Worm (Caenorhabditis elegans) whole organism, young adult: ENCODE results near the gene F44F4.3.
A peak's percentile ranks its signal among the peaks of the same experiment; 100 is the strongest.

Source experiments
- D2030.7 ChIP-seq: fragments of 200-800 bp; sonication (Bioruptor generic); IDR thresholded peaks from 2 replicates; pipeline ENCODE4 v1.3.6; 2022; ENCODE audit warnings: missing genetic modification reagents, missing genetic modification characterization, missing compliant biosample characterization
- F22D6.2 ChIP-seq: sonication (generic microtip); optimal IDR thresholded peaks from 2 replicates; lab custom pipeline; 2016; ENCODE audit warnings: mild to moderate bottlenecking, missing genetic modification characterization, missing compliant biosample characterization
- F23B12.7 ChIP-seq: sonication (generic microtip); optimal IDR thresholded peaks from 2 replicates; lab custom pipeline; 2017; ENCODE audit warnings: missing genetic modification characterization, mild to moderate bottlenecking, missing compliant biosample characterization, antibody characterized with exemption, moderate library complexity; ENCODE audit not compliant: insufficient read depth
- F37B4.10 ChIP-seq: fragments of 200-800 bp; sonication (Bioruptor generic); IDR thresholded peaks from 2 replicates; pipeline ENCODE4 v1.3.6; 2022; ENCODE audit warnings: missing genetic modification characterization, missing compliant biosample characterization
- F49E8.2 ChIP-seq: sonication (generic microtip); optimal IDR thresholded peaks from 3 replicates; lab custom pipeline; 2017; ENCODE audit warnings: missing genetic modification characterization, mild to moderate bottlenecking, missing compliant biosample characterization, antibody characterized with exemption, moderate library complexity; ENCODE audit not compliant: insufficient read depth
- K12H6.12 ChIP-seq: fragments of 200-800 bp; sonication (Bioruptor generic); optimal IDR thresholded peaks from 2 replicates; lab custom pipeline; 2018; ENCODE audit warnings: mild to moderate bottlenecking, missing genetic modification characterization, missing compliant biosample characterization
- Y56A3A.18 ChIP-seq: fragments of 200-800 bp; sonication (Bioruptor generic); IDR thresholded peaks from 2 replicates; pipeline ENCODE4 v1.3.6; 2022; ENCODE audit warnings: missing genetic modification reagents, missing genetic modification characterization, missing compliant biosample characterization
- Y67H2A.10 ChIP-seq: fragments of 200-800 bp; sonication (Bioruptor generic); conservative IDR thresholded peaks from 2 replicates; pipeline ENCODE4 v1.3.6; 2022; ENCODE audit warnings: missing genetic modification reagents, missing genetic modification characterization, missing compliant biosample characterization
- Y95B8A.8 ChIP-seq: fragments of 200-800 bp; sonication (Bioruptor generic); IDR thresholded peaks from 2 replicates; pipeline ENCODE4 v1.3.6; 2022; ENCODE audit warnings: missing genetic modification reagents, missing genetic modification characterization, missing compliant biosample characterization
- ZK185.1 ChIP-seq: sonication (generic microtip); optimal IDR thresholded peaks from 2 replicates; lab custom pipeline; 2016; ENCODE audit warnings: mild to moderate bottlenecking, missing genetic modification characterization, missing compliant biosample characterization; ENCODE audit not compliant: poor library complexity, severe bottlenecking
- akir-1 ChIP-seq: fragments of 200-800 bp; sonication (Bioruptor generic); optimal IDR thresholded peaks from 2 replicates; lab custom pipeline; 2018; ENCODE audit warnings: mild to moderate bottlenecking, missing genetic modification characterization, moderate library complexity, missing compliant biosample characterization
- aptf-2 ChIP-seq: fragments of 200-800 bp; sonication (Bioruptor generic); conservative IDR thresholded peaks from 2 replicates; pipeline ENCODE4 v1.3.6; 2022; ENCODE audit warnings: missing genetic modification reagents, missing genetic modification characterization, missing compliant biosample characterization
- aptf-3 ChIP-seq: fragments of 200-800 bp; sonication (Bioruptor generic); IDR thresholded peaks from 2 replicates; pipeline ENCODE4 v1.3.6; 2022; ENCODE audit warnings: missing genetic modification characterization, missing compliant biosample characterization
- bed-2 ChIP-seq: fragments of 200-800 bp; sonication (Bioruptor generic); IDR thresholded peaks from 2 replicates; pipeline ENCODE4 v1.3.6; 2022; ENCODE audit warnings: missing genetic modification reagents, missing genetic modification characterization, missing compliant biosample characterization
- cebp-2 ChIP-seq: fragments of 200-800 bp; sonication (Bioruptor generic); IDR thresholded peaks from 2 replicates; pipeline ENCODE4 v1.3.6; 2022; ENCODE audit warnings: missing genetic modification characterization, missing compliant biosample characterization
- ceh-58 ChIP-seq: fragments of 200-800 bp; sonication (Bioruptor generic); IDR thresholded peaks from 2 replicates; pipeline ENCODE4 v1.3.6; 2022; ENCODE audit warnings: missing genetic modification characterization, missing compliant biosample characterization
- ceh-79 ChIP-seq: sonication (generic microtip); optimal IDR thresholded peaks from 2 replicates; lab custom pipeline; 2017; ENCODE audit warnings: mild to moderate bottlenecking, missing genetic modification characterization, missing compliant biosample characterization
- dox-1 ChIP-seq: fragments of 200-800 bp; sonication (Bioruptor generic); IDR thresholded peaks from 2 replicates; pipeline ENCODE4 v1.3.6; 2022; ENCODE audit warnings: missing genetic modification reagents, missing genetic modification characterization, missing compliant biosample characterization
- dpl-1 ChIP-seq: fragments of 150-350 bp; optimal IDR thresholded peaks from 2 replicates; lab custom pipeline; 2014; ENCODE audit warnings: missing biosample characterization, missing genetic modification reagents, missing genetic modification characterization
- efl-1 ChIP-seq: fragments of 150-350 bp; optimal IDR thresholded peaks from 2 replicates; lab custom pipeline; 2014; ENCODE audit warnings: missing biosample characterization, missing genetic modification reagents, missing genetic modification characterization
- egl-44 ChIP-seq: fragments of 200-800 bp; sonication (Bioruptor generic); IDR thresholded peaks from 2 replicates; pipeline ENCODE4 v1.3.6; 2022; ENCODE audit warnings: missing genetic modification reagents, missing genetic modification characterization, missing compliant biosample characterization
- ekl-4 ChIP-seq: fragments of 200-800 bp; sonication (Bioruptor generic); IDR thresholded peaks from 2 replicates; pipeline ENCODE4 v1.3.6; 2022; ENCODE audit warnings: missing genetic modification reagents, missing genetic modification characterization, missing compliant biosample characterization
- ets-4 ChIP-seq: fragments of 200-800 bp; sonication (Bioruptor generic); optimal IDR thresholded peaks from 2 replicates; lab custom pipeline; 2018; ENCODE audit warnings: mild to moderate bottlenecking, missing genetic modification characterization, missing compliant biosample characterization
- fkh-3 ChIP-seq: sonication (generic microtip); optimal IDR thresholded peaks from 2 replicates; lab custom pipeline; 2016; ENCODE audit warnings: mild to moderate bottlenecking, missing genetic modification characterization, missing compliant biosample characterization
- gei-17 ChIP-seq: fragments of 200-800 bp; sonication (Bioruptor generic); optimal IDR thresholded peaks from 2 replicates; lab custom pipeline; 2018; ENCODE audit warnings: mild to moderate bottlenecking, missing genetic modification characterization, missing compliant biosample characterization
- him-1 ChIP-seq: sonication (generic microtip); optimal IDR thresholded peaks from 2 replicates; lab custom pipeline; 2016; ENCODE audit warnings: missing genotype, missing genetic modification reagents, missing genetic modification characterization, missing compliant biosample characterization
- hlh-12 ChIP-seq: sonication (generic microtip); optimal IDR thresholded peaks from 2 replicates; lab custom pipeline; 2016; ENCODE audit warnings: missing genetic modification characterization, missing compliant biosample characterization
- hmg-1.2 ChIP-seq: fragments of 200-800 bp; sonication (Bioruptor generic); IDR thresholded peaks from 2 replicates; pipeline ENCODE4 v1.3.6; 2022; ENCODE audit warnings: missing genetic modification reagents, missing genetic modification characterization, missing compliant biosample characterization
- lag-1 ChIP-seq: fragments of 200-800 bp; sonication (Bioruptor generic); IDR thresholded peaks from 2 replicates; pipeline ENCODE4 v1.3.6; 2022; ENCODE audit warnings: missing genetic modification reagents, missing genetic modification characterization, missing compliant biosample characterization
- let-526 ChIP-seq: fragments of 200-800 bp; sonication (Bioruptor generic); IDR thresholded peaks from 2 replicates; pipeline ENCODE4 v1.3.6; 2022; ENCODE audit warnings: missing genetic modification reagents, missing genetic modification characterization, missing compliant biosample characterization
- lin-26 ChIP-seq: fragments of 200-800 bp; sonication (Bioruptor generic); IDR thresholded peaks from 2 replicates; pipeline ENCODE4 v1.3.6; 2022; ENCODE audit warnings: missing genetic modification reagents, missing genetic modification characterization, missing compliant biosample characterization
- lin-35 ChIP-seq, 3 experiments: fragments of 150-350 bp in 2 of 3; sonication (generic microtip) in 1 of 3; optimal IDR thresholded peaks; 2 replicates each; lab custom pipeline; 2014 to 2018; ENCODE audit warnings: missing biosample characterization in 3 of 3, missing genetic modification characterization in 3 of 3, missing genetic modification reagents in 3 of 3
- lsl-1 ChIP-seq: fragments of 200-800 bp; sonication (Bioruptor generic); optimal IDR thresholded peaks from 2 replicates; lab custom pipeline; 2018; ENCODE audit warnings: mild to moderate bottlenecking, missing genetic modification characterization, moderate library complexity, missing compliant biosample characterization
- madf-8 ChIP-seq: fragments of 200-800 bp; sonication (Bioruptor generic); conservative IDR thresholded peaks from 2 replicates; pipeline ENCODE4 v1.3.6; 2022; ENCODE audit warnings: missing genetic modification reagents, missing genetic modification characterization, missing compliant biosample characterization
- mxl-1 ChIP-seq: sonication (generic microtip); optimal IDR thresholded peaks from 2 replicates; lab custom pipeline; 2016; ENCODE audit warnings: missing genetic modification characterization, missing compliant biosample characterization
- repo-1 ChIP-seq: sonication (generic microtip); optimal IDR thresholded peaks from 2 replicates; lab custom pipeline; 2017; ENCODE audit warnings: mild to moderate bottlenecking, missing genetic modification characterization, missing compliant biosample characterization
- sdz-38 ChIP-seq: sonication (generic microtip); optimal IDR thresholded peaks from 2 replicates; lab custom pipeline; 2016; ENCODE audit warnings: missing genotype, missing genetic modification characterization, missing compliant biosample characterization
- sea-2 ChIP-seq: fragments of 200-800 bp; sonication (Bioruptor generic); IDR thresholded peaks from 2 replicates; pipeline ENCODE4 v1.3.6; 2022; ENCODE audit warnings: missing genetic modification characterization, missing compliant biosample characterization
- snpc-1.3 ChIP-seq: sonication (generic microtip); optimal IDR thresholded peaks from 2 replicates; lab custom pipeline; 2017; ENCODE audit warnings: missing genetic modification characterization, mild to moderate bottlenecking, missing compliant biosample characterization, antibody characterized with exemption, moderate library complexity, missing genotype, missing genetic modification reagents; ENCODE audit not compliant: insufficient read depth
- snpc-3.4 ChIP-seq: sonication (generic microtip); optimal IDR thresholded peaks from 2 replicates; lab custom pipeline; 2017; ENCODE audit warnings: missing genetic modification characterization, mild to moderate bottlenecking, missing compliant biosample characterization, antibody characterized with exemption, moderate library complexity, missing genotype, missing genetic modification reagents
- snpc-4 ChIP-seq, 5 experiments: fragments of 150-350 bp in 1 of 5; sonication (generic microtip) in 4 of 5; optimal IDR thresholded peaks; 2 replicates each; lab custom pipeline; 2014 to 2018; ENCODE audit warnings: missing genetic modification characterization in 5 of 5, missing biosample characterization in 3 of 5, antibody characterized with exemption in 2 of 5, mild to moderate bottlenecking in 2 of 5, missing compliant biosample characterization in 2 of 5, missing genotype in 2 of 5, moderate library complexity in 2 of 5, missing genetic modification reagents in 1 of 5
- tbp1 ChIP-seq: fragments of 200-800 bp; sonication (Bioruptor generic); optimal IDR thresholded peaks from 2 replicates; lab custom pipeline; 2018; ENCODE audit warnings: mild to moderate bottlenecking, missing genetic modification characterization, missing compliant biosample characterization
- unc-130 ChIP-seq: sonication (generic microtip); optimal IDR thresholded peaks from 2 replicates; lab custom pipeline; 2016; ENCODE audit warnings: missing genetic modification reagents, missing genetic modification characterization, missing compliant biosample characterization
- unc-62 ChIP-seq: fragments of 150-350 bp; optimal IDR thresholded peaks from 2 replicates; lab custom pipeline; 2014; ENCODE audit warnings: missing biosample characterization, missing genetic modification reagents, missing genetic modification characterization
- xnd-1 ChIP-seq: sonication (generic microtip); optimal IDR thresholded peaks from 2 replicates; lab custom pipeline; 2016; ENCODE audit warnings: missing genotype, missing genetic modification reagents, missing genetic modification characterization, missing compliant biosample characterization
- zim-3 ChIP-seq: sonication (generic microtip); optimal IDR thresholded peaks from 2 replicates; lab custom pipeline; 2017; ENCODE audit warnings: mild to moderate bottlenecking, missing genetic modification characterization, moderate library complexity, missing compliant biosample characterization
- ztf-6 ChIP-seq: fragments of 200-800 bp; sonication (Bioruptor generic); IDR thresholded peaks from 2 replicates; pipeline ENCODE4 v1.3.6; 2022; ENCODE audit warnings: missing genetic modification reagents, missing genetic modification characterization, missing compliant biosample characterization

F44F4.3 gene

ce11 chrII:10884396-10884795 lies 1.3 kb downstream of the F44F4.3 start, which contains the start of gene egg-3 (continued):
- no peak for TF ChIP-seq sdz-38 (tag; lab: Kevin White, UChicago)
- TF ChIP-seq cebp-2 (GFP tag; lab: Robert Waterston, UW): no peak
- TF ChIP-seq snpc-1.3: peak; percentile 35
- 0 out of 2 replicates have a peak, but pooled peaks have one; percentile 50 for TF ChIP-seq dox-1 (GFP tag; lab: Robert Waterston, UW)
- peak; percentile 53 for TF ChIP-seq F49E8.2 (tag; lab: Kevin White, UChicago)
- no peak for TF ChIP-seq K12H6.12 (tag; lab: Kevin White, UChicago)
- TF ChIP-seq xnd-1 (tag; lab: Kevin White, UChicago): peak; percentile 90
- TF ChIP-seq tbp1 (GFP tag; lab: Kevin White, UChicago): peak; percentile 22
- TF ChIP-seq lsl-1 (GFP tag; lab: Kevin White, UChicago): peak; percentile 93
- TF ChIP-seq him-1 (tag; lab: Kevin White, UChicago): peak; percentile 43
- TF ChIP-seq F23B12.7: no peak
- TF ChIP-seq repo-1: no peak
- TF ChIP-seq Y67H2A.10: no peak
- TF ChIP-seq sea-2: no peak
- no peak for TF ChIP-seq ZK185.1
- TF ChIP-seq egl-44 (GFP tag; lab: Robert Waterston, UW): no peak
- TF ChIP-seq lag-1: no peak
- TF ChIP-seq akir-1: no peak
- TF ChIP-seq snpc-4 (GFP tag; optimal IDR thresholded peaks at IDR 0.05; lab: Kevin White, UChicago): no peak
- TF ChIP-seq snpc-4 (tag; optimal IDR thresholded peaks at IDR 0.05; lab: Kevin White, UChicago): no peak
- TF ChIP-seq hlh-12 (tag; lab: Kevin White, UChicago): no peak
- TF ChIP-seq lin-26 (GFP tag; lab: Robert Waterston, UW): no peak
- peak; percentile 95 for TF ChIP-seq madf-8 (GFP tag; lab: Robert Waterston, UW)
- no peak for TF ChIP-seq F37B4.10
- no peak for TF ChIP-seq ekl-4
- TF ChIP-seq unc-130 (GFP tag; lab: Kevin White, UChicago): no peak
- TF ChIP-seq efl-1 (GFP tag; lab: Kevin White, UChicago): peak; percentile 93
- no peak for TF ChIP-seq ceh-79 (tag; lab: Kevin White, UChicago)
- TF ChIP-seq zim-3 (tag; lab: Kevin White, UChicago): no peak
- TF ChIP-seq aptf-2 (GFP tag; lab: Robert Waterston, UW): no peak
- no peak for TF ChIP-seq unc-62
- TF ChIP-seq snpc-3.4 (tag; lab: Kevin White, UChicago): peak; percentile 47
- TF ChIP-seq Y56A3A.18: no peak
- TF ChIP-seq bed-2: no peak
- no peak for TF ChIP-seq mxl-1 (tag; lab: Kevin White, UChicago)
- TF ChIP-seq aptf-3: no peak
- no peak for TF ChIP-seq let-526
- TF ChIP-seq ztf-6 (GFP tag; lab: Robert Waterston, UW): no peak
- TF ChIP-seq F22D6.2 (tag; lab: Kevin White, UChicago): no peak
- TF ChIP-seq ceh-58: no peak
- peak; percentile 18; the same call in 1 of the 2 replicates for TF ChIP-seq hmg-1.2
- no peak for TF ChIP-seq Y95B8A.8
- TF ChIP-seq dpl-1 (GFP tag; lab: Kevin White, UChicago): peak; percentile 83
- no peak for TF ChIP-seq ets-4 (GFP tag; lab: Kevin White, UChicago)
- TF ChIP-seq fkh-3 (tag; lab: Kevin White, UChicago): no peak
- TF ChIP-seq gei-17: no peak
- peak in 1 of 3 experiments; percentile 52 for TF ChIP-seq lin-35 (GFP tag; optimal IDR thresholded peaks at IDR 0.05; lab: Kevin White, UChicago)
- TF ChIP-seq D2030.7 (GFP tag; lab: Robert Waterston, UW): peak; percentile 82; the same call in 1 of the 2 replicates
